Fruit fly (Drosophila melanogaster): Measurements from ENCODE around the gene CG6231.

dm6 chr3R:19657766-19658165 lies 25.2 kb upstream of the CG6231 start, which contains the start of gene CG6184:
- TF ChIP-seq psq (GFP tag; optimal IDR thresholded peaks at IDR 0.05) = no peak
- no peak for TF ChIP-seq pan (optimal IDR thresholded peaks at IDR 0.05)
- no peak for TF ChIP-seq br (GFP tag; optimal IDR thresholded peaks at IDR 0.05)
- no peak for TF ChIP-seq Dfd (GFP tag; optimal IDR thresholded peaks at IDR 0.05)
